Worm (Caenorhabditis elegans): ENCODE measurements around the gene rsef-1.

DNA sequence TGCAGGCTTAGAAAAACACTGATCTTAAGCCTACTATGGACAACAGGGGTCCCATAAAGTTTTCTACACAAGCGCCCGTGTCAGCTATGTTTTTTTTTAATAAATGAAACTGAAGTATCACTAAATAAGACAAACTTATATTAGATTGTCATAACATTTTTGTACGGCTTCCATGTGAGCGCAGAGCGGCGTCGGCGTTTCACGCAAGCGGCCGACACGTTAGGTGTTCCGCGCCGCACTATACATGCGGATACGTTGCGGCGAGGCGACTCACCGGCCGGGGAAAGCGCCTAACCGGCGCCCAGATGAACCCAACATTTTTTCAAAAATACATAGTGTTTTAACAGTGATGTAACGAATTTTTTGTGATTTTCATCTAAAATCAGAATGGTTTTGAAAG is 1.5 kb downstream of the rsef-1 start:
- no peak for TF ChIP-seq skn-1 (tag; optimal IDR thresholded peaks at IDR 0.05)
- TF ChIP-seq aly-2 (tag; optimal IDR thresholded peaks at IDR 0.05), result no peak
- no peak for TF ChIP-seq mml-1 (tag; optimal IDR thresholded peaks at IDR 0.05)
- TF ChIP-seq nhr-23 (tag; optimal IDR thresholded peaks at IDR 0.05), result no peak
- no peak for TF ChIP-seq lin-39 (tag; optimal IDR thresholded peaks at IDR 0.05)
- TF ChIP-seq elt-1 (tag; optimal IDR thresholded peaks at IDR 0.05), result no peak
- TF ChIP-seq nhr-77 (tag; optimal IDR thresholded peaks at IDR 0.05), result no peak
- TF ChIP-seq mdl-1 (tag; optimal IDR thresholded peaks at IDR 0.05), result no peak
- TF ChIP-seq unc-39 (tag; optimal IDR thresholded peaks at IDR 0.05), result no peak
- no peak for TF ChIP-seq nhr-237 (tag; optimal IDR thresholded peaks at IDR 0.05)
- no peak for TF ChIP-seq nfya-1 (tag; optimal IDR thresholded peaks at IDR 0.05; ENCODE audit: insufficient read depth)
- TF ChIP-seq ceh-16 (tag; optimal IDR thresholded peaks at IDR 0.05), result no peak
- no peak for TF ChIP-seq ama-1 (optimal IDR thresholded peaks at IDR 0.05)
- TF ChIP-seq sea-2 (GFP tag; optimal IDR thresholded peaks at IDR 0.05), result no peak
